Worm (Caenorhabditis elegans): Measurements from ENCODE around the gene pgap-3.

DNA sequence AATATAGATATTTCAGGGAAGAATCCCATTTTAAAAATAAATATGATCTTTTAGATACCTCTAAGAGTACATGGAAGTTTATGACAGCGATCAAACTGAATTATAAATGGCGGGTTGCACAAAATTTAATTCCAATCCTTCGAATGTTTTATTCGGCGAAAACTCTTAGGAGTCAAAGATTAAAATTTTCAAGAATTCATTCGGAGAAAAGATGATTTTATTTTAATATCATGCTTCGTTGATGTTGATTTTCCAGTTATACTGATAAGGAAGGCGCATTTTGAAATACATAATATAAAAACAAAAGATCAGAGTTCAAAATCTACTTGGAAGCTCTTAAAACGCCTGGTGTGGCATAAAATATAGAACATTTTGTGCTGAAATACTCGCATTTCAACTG, 19.4 kb upstream of the pgap-3 start, which contains the start of gene srh-10:
- TF ChIP-seq ztf-4 (tag; optimal IDR thresholded peaks at IDR 0.05) = no peak
- TF ChIP-seq unc-55 (GFP tag; optimal IDR thresholded peaks at IDR 0.05) = no peak
- TF ChIP-seq ceh-82 (tag; optimal IDR thresholded peaks at IDR 0.05) = no peak
- no peak for TF ChIP-seq skn-1 (tag; optimal IDR thresholded peaks at IDR 0.05)
- no peak for TF ChIP-seq sma-9 (GFP tag; optimal IDR thresholded peaks at IDR 0.05)
- TF ChIP-seq sma-9 (tag; optimal IDR thresholded peaks at IDR 0.05) = no peak
- no peak for TF ChIP-seq zag-1 (tag; optimal IDR thresholded peaks at IDR 0.05)
- TF ChIP-seq ZK546.5 (tag; optimal IDR thresholded peaks at IDR 0.05) = no peak

All from whole organism, L2 larva.